Worm (Caenorhabditis elegans): Measurements from ENCODE around the gene Y68A4B.3.
"Not testable (repeated sequence)": the region's sequence is repeated elsewhere in the genome, so short reads cannot be mapped to it uniquely, and the experiment has no call there.

Gene Y68A4B.3

DNA sequence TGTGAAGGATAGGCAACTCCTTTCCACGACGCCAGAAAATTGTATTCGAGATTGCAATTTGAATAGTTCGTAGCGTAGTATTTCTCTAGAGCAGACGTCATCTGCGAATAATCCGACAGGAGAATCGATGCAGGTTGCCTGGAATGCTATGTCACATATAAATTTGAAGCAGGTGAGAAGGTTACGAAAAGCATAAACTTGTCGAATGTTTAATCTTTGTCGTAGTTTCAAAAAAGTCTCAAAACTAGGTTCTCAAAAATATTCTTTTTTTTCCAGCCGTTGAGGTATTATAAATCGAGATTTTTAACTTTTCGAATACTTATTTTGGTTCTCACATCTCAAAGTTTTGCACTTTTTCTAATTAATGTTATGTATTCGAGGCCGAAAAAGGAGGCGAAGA, 12.6 kb upstream of the Y68A4B.3 start, which contains the start of gene srh-116:
srh-116 (minus strand) TSS at position 101 of the 400 bp plus-strand sequence.
- TF ChIP-seq ceh-90 (tag; optimal IDR thresholded peaks at IDR 0.05); Y116A8C.19 (tag; optimal IDR thresholded peaks at IDR 0.05; ENCODE audit: borderline replicate concordance); lin-14 (GFP tag; optimal IDR thresholded peaks at IDR 0.05): not testable (repeated sequence)

DNA sequence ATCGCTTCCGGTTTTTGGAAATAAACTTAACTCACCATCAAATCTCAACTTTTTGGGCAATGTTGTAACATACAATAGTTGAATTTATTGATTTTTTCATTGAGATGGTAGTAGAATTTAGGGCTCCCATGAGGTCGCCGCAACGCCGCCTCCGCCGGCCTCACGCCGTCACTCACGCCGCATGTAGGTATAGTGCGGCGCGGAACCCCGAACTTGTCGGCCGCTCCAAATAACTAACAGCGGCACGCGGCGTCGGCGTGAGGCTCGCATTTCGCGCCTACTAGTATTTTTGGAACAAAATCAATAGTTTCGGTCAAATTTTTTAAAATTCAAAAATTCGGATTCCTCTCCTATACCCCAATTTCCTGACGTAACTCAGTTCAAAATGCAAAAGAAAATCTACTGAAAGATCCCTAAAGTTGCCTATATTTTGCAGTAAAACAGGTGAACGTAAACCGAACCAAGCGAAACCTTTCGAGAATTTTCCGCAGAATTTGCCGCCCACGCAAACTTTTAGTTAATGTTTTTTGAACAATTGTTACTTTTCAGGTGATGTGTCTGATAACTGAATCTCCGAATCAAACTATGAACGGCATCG, 9.0 kb upstream of the Y68A4B.3 start, which contains the start of gene Y61B8A.6:
Y61B8A.6 (plus strand) TSS at position 548 of the 598 bp plus-strand sequence.
- no peak for TF ChIP-seq hpl-2 (GFP tag; optimal IDR thresholded peaks at IDR 0.05)
- no peak for TF ChIP-seq C34B4.2 (tag; optimal IDR thresholded peaks at IDR 0.05)
- no peak for TF ChIP-seq lin-13 (GFP tag; optimal IDR thresholded peaks at IDR 0.05)
- TF ChIP-seq unc-130 (tag; optimal IDR thresholded peaks at IDR 0.05) = no peak
- no peak for TF ChIP-seq xbp-1 (tag; optimal IDR thresholded peaks at IDR 0.05)
- TF ChIP-seq C16A3.4 (tag; optimal IDR thresholded peaks at IDR 0.05) = no peak

DNA sequence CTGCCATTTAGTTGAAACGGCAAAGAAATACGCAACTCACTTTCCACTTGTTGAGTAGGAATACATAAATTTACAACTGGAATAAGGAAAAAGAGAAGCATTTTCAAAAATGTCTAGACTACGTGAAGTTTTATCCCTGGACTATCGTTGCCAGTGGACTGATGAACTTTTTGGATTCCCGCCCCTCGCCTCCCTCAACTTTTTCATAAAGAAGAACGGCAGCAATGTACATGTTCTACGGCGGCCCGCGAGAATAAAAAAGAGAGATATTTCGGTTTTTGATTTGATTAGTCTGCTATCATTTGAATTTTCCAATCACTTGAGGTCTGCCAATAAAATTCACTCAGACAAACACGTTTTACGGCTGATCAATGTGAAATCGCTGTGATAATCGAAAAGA, 6.5 kb upstream of the Y68A4B.3 start, which contains the start of gene clec-243:
clec-243 (minus strand) TSS at position 101 of the 400 bp plus-strand sequence.
- TF ChIP-seq zip-4 (GFP tag; optimal IDR thresholded peaks at IDR 0.05) (no peak), ztf-4 (tag; optimal IDR thresholded peaks at IDR 0.05) (no peak), snu-23 (GFP tag; optimal IDR thresholded peaks at IDR 0.05) (no peak), ceh-8 (GFP tag; optimal IDR thresholded peaks at IDR 0.05) (no peak), aly-2 (tag; optimal IDR thresholded peaks at IDR 0.05) (no peak), sup-37 (GFP tag; optimal IDR thresholded peaks at IDR 0.05) (no peak), fkh-8 (tag; optimal IDR thresholded peaks at IDR 0.05) (no peak), ama-1 (optimal IDR thresholded peaks at IDR 0.05) (no peak), pqm-1 (tag; optimal IDR thresholded peaks at IDR 0.05) (no peak), fkh-4 (tag; optimal IDR thresholded peaks at IDR 0.05; ENCODE audit: borderline replicate concordance) (no peak), swsn-7 (tag; optimal IDR thresholded peaks at IDR 0.05) (no peak), zag-1 (tag; optimal IDR thresholded peaks at IDR 0.05) (no peak), F16B12.6 (tag; optimal IDR thresholded peaks at IDR 0.05) (no peak), lin-15B (tag; optimal IDR thresholded peaks at IDR 0.05) (no peak)

DNA sequence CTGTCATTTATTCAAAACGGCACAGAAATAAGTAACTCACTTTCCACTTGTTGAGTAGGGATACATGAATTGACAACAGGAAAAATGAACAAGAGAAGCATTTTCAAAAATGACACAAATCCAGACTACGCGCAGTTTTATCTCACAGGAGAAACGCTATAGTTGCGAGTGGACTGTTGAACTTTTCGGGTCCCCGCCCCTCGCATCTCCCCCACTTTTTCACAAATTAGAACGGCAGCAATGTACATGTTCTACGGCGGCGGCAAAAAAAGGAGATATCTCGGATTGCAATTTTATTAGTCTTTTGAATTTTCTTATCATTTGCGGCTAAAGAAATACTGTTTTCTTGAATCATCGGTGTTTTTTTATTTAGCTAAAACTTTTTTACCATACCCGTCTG, 3.0 kb upstream of the Y68A4B.3 start, which contains the start of gene clec-242:
clec-242 (minus strand) TSS at position 101 of the 400 bp plus-strand sequence.
- TF ChIP-seq elt-3 (tag; optimal IDR thresholded peaks at IDR 0.05) (no peak), mep-1 (tag; optimal IDR thresholded peaks at IDR 0.05) (no peak), sptf-1 (tag; optimal IDR thresholded peaks at IDR 0.05) (no peak), sup-37 (GFP tag; optimal IDR thresholded peaks at IDR 0.05) (no peak), unc-30 (tag; optimal IDR thresholded peaks at IDR 0.05) (no peak), nhr-84 (tag; optimal IDR thresholded peaks at IDR 0.05) (no peak)

DNA sequence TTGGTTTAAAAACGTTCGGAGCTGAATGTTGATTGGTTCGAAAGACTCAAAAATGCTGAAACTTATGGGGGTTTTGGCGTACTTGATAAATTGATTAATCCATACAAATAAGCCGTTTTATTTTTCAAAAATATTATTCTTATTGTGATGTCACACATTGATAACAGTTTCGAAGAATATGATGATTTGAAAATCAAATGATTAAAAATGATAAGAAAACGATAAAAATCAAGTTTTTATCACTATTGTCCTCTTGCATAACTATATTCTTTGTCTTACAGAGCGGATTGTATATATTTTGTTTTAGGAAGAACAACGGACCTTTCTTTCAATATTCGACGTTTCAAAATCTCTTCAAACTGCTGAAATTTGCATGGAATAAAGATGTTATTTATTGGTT, 564 bp upstream of the Y68A4B.3 start:
- TF ChIP-seq elt-2 (tag; optimal IDR thresholded peaks at IDR 0.05) (peak; percentile 79), tlp-1 (tag; optimal IDR thresholded peaks at IDR 0.05) (peak; percentile 48), egl-27 (tag; optimal IDR thresholded peaks at IDR 0.05) (no peak), nhr-20 (tag; optimal IDR thresholded peaks at IDR 0.05) (no peak), unc-30 (tag; optimal IDR thresholded peaks at IDR 0.05) (no peak), hlh-17 (GFP tag; optimal IDR thresholded peaks at IDR 0.05; ENCODE audit: borderline replicate concordance) (no peak)

DNA sequence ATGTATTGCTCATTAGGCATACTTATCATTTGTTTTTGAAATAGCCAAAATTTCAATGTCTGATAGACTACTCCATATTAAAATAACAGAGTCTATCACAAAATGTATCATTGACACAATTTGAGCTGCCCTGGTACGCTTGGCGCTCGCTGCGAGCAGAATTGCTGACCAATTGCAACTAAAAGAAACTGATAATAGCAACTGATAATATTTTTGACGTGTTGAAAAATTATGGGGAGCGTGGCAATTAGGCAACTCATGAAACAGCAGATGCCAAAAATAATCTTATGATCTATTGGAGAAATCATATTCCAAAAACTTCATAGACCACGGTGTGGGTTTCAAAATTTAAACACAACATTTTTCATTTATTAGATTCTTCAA, 1.2 kb downstream of the Y68A4B.3 start:
- TF ChIP-seq ceh-82 (tag; optimal IDR thresholded peaks at IDR 0.05) = no peak
- peak; percentile 95 for TF ChIP-seq elt-2 (tag; optimal IDR thresholded peaks at IDR 0.05)

All from whole organism, L1 larva.